Worm (Caenorhabditis elegans) whole organism, L1 larva: Measurements from ENCODE around the gene R02F11.2.

ENCODE experiments used
- C16A3.4 ChIP-seq: fragments of 150-350 bp; optimal IDR thresholded peaks from 2 replicates; lab custom pipeline; 2014; ENCODE audit warnings: missing biosample characterization, missing genetic modification characterization
- F16B12.6 ChIP-seq: fragments of 150-350 bp; optimal IDR thresholded peaks from 2 replicates; lab custom pipeline; 2014; ENCODE audit warnings: missing biosample characterization, missing genetic modification characterization
- aha-1 ChIP-seq: fragments of 150-350 bp; optimal IDR thresholded peaks from 2 replicates; lab custom pipeline; 2014; ENCODE audit warnings: missing biosample characterization, missing genetic modification characterization
- alr-1 ChIP-seq: fragments of 200-800 bp; sonication (Bioruptor generic); optimal IDR thresholded peaks from 2 replicates; lab custom pipeline; 2018; ENCODE audit warnings: borderline replicate concordance, mild to moderate bottlenecking, missing genetic modification characterization, missing compliant biosample characterization
- aly-2 ChIP-seq: fragments of 150-350 bp; optimal IDR thresholded peaks from 2 replicates; lab custom pipeline; 2014; ENCODE audit warnings: missing biosample characterization, missing genetic modification characterization
- blmp-1 ChIP-seq: fragments of 150-350 bp; optimal IDR thresholded peaks from 2 replicates; lab custom pipeline; 2014; ENCODE audit warnings: missing biosample characterization, missing genetic modification characterization
- ceh-82 ChIP-seq, 3 experiments: fragments of 150-350 bp in 1 of 3; sonication (generic microtip) in 2 of 3; optimal IDR thresholded peaks; 2 replicates each; lab custom pipeline; 2014 to 2017; ENCODE audit warnings: missing biosample characterization in 3 of 3, missing genetic modification characterization in 3 of 3
- ceh-88 ChIP-seq: fragments of 200-800 bp; sonication (Bioruptor generic); IDR thresholded peaks from 2 replicates; pipeline ENCODE4 v1.3.6; 2022; ENCODE audit warnings: missing genetic modification characterization, missing compliant biosample characterization
- dsc-1 ChIP-seq: sonication (generic microtip); optimal IDR thresholded peaks from 2 replicates; lab custom pipeline; 2016; ENCODE audit warnings: mild to moderate bottlenecking, missing genetic modification characterization, missing compliant biosample characterization
- efl-1 ChIP-seq, 4 experiments: fragments of 150-350 bp; optimal IDR thresholded peaks in 3 of 4; peaks in 1 of 4; 1 replicate in 1 of 4; 2 replicates in 3 of 4; lab custom pipeline; 2014; ENCODE audit warnings: missing biosample characterization in 2 of 4, missing genetic modification characterization in 2 of 4, missing genetic modification reagents in 2 of 4
- efl-3 ChIP-seq: fragments of 200-800 bp; sonication (Bioruptor generic); optimal IDR thresholded peaks from 2 replicates; lab custom pipeline; 2018; ENCODE audit warnings: mild to moderate bottlenecking, missing genetic modification characterization, missing compliant biosample characterization
- egl-27 ChIP-seq, 2 experiments: fragments of 150-350 bp in 1 of 2; sonication (generic microtip); optimal IDR thresholded peaks; 3 replicates each; lab custom pipeline; 2017 to 2018; ENCODE audit warnings: missing biosample characterization in 2 of 2, missing genetic modification characterization in 2 of 2, missing genetic modification reagents in 2 of 2
- elt-2 ChIP-seq: sonication (generic microtip); optimal IDR thresholded peaks from 2 replicates; lab custom pipeline; 2016; ENCODE audit warnings: missing genetic modification characterization, mild to moderate bottlenecking, inconsistent platforms, missing compliant biosample characterization, missing genetic modification reagents
- fkh-10 ChIP-seq: sonication (generic microtip); optimal IDR thresholded peaks from 2 replicates; lab custom pipeline; 2017; ENCODE audit warnings: missing biosample characterization, missing genetic modification reagents, missing genetic modification characterization
- fkh-8 ChIP-seq: sonication (generic microtip); optimal IDR thresholded peaks from 2 replicates; lab custom pipeline; 2016; ENCODE audit warnings: mild to moderate bottlenecking, missing genetic modification characterization, missing compliant biosample characterization
- grh-1 ChIP-seq: fragments of 200-800 bp; sonication (Bioruptor generic); IDR thresholded peaks from 2 replicates; pipeline ENCODE4 v1.3.6; 2022; ENCODE audit warnings: missing genetic modification reagents, missing genetic modification characterization, missing compliant biosample characterization
- hlh-17 ChIP-seq: fragments of 200-800 bp; sonication (Bioruptor generic); optimal IDR thresholded peaks from 2 replicates; lab custom pipeline; 2018; ENCODE audit warnings: missing genetic modification characterization, mild to moderate bottlenecking, missing compliant biosample characterization, moderate library complexity, borderline replicate concordance
- hlh-4 ChIP-seq: sonication (generic microtip); optimal IDR thresholded peaks from 2 replicates; lab custom pipeline; 2016; ENCODE audit warnings: mild to moderate bottlenecking, missing genetic modification characterization, missing compliant biosample characterization
- irx-1 ChIP-seq: sonication (generic microtip); optimal IDR thresholded peaks from 2 replicates; lab custom pipeline; 2016; ENCODE audit warnings: missing genetic modification characterization, missing compliant biosample characterization
- isw-1 ChIP-seq: fragments of 200-800 bp; sonication (Bioruptor generic); IDR thresholded peaks from 2 replicates; pipeline ENCODE4 v1.3.6; 2022; ENCODE audit warnings: missing genetic modification characterization, missing compliant biosample characterization
- lin-13 ChIP-seq: fragments of 150-350 bp; optimal IDR thresholded peaks from 2 replicates; lab custom pipeline; 2014; ENCODE audit warnings: missing biosample characterization, missing genetic modification reagents, missing genetic modification characterization
- lin-15B ChIP-seq: fragments of 150-350 bp; sonication (generic microtip); optimal IDR thresholded peaks from 3 replicates; lab custom pipeline; 2014; ENCODE audit warnings: missing biosample characterization, missing genetic modification characterization
- lin-39 ChIP-seq: fragments of 150-350 bp; optimal IDR thresholded peaks from 2 replicates; lab custom pipeline; 2014; ENCODE audit warnings: missing biosample characterization, missing genetic modification reagents, missing genetic modification characterization
- lsy-2 ChIP-seq, 2 experiments: fragments of 150-350 bp; optimal IDR thresholded peaks; 2 replicates each; lab custom pipeline; 2014; ENCODE audit warnings: missing biosample characterization in 2 of 2, missing genetic modification characterization in 2 of 2
- mab-9 ChIP-seq: fragments of 200-800 bp; sonication (Bioruptor generic); IDR thresholded peaks from 2 replicates; pipeline ENCODE4 v1.3.6; 2022; ENCODE audit warnings: missing genetic modification reagents, missing genetic modification characterization, missing compliant biosample characterization
- mep-1 ChIP-seq: fragments of 150-350 bp; optimal IDR thresholded peaks from 2 replicates; lab custom pipeline; 2014; ENCODE audit warnings: missing biosample characterization, missing genetic modification characterization
- nhr-12 ChIP-seq: sonication (generic microtip); optimal IDR thresholded peaks from 2 replicates; lab custom pipeline; 2017; ENCODE audit warnings: missing biosample characterization, missing genetic modification characterization
- nhr-20 ChIP-seq: sonication (generic microtip); optimal IDR thresholded peaks from 2 replicates; lab custom pipeline; 2016; ENCODE audit warnings: mild to moderate bottlenecking, missing genetic modification characterization, missing compliant biosample characterization
- nhr-237 ChIP-seq: fragments of 150-350 bp; optimal IDR thresholded peaks from 2 replicates; lab custom pipeline; 2014; ENCODE audit warnings: missing biosample characterization, missing genetic modification characterization
- nhr-28 ChIP-seq: fragments of 150-350 bp; optimal IDR thresholded peaks from 2 replicates; lab custom pipeline; 2014; ENCODE audit warnings: missing biosample characterization, missing genetic modification characterization
- nhr-47 ChIP-seq: sonication (generic microtip); optimal IDR thresholded peaks from 2 replicates; lab custom pipeline; 2016; ENCODE audit warnings: mild to moderate bottlenecking, missing genetic modification characterization, moderate library complexity, missing compliant biosample characterization
- nhr-71 ChIP-seq: sonication (generic microtip); optimal IDR thresholded peaks from 2 replicates; lab custom pipeline; 2016; ENCODE audit warnings: mild to moderate bottlenecking, missing genetic modification characterization, moderate library complexity, missing compliant biosample characterization
- nhr-76 ChIP-seq: sonication (generic microtip); optimal IDR thresholded peaks from 2 replicates; lab custom pipeline; 2017; ENCODE audit warnings: missing biosample characterization, missing genetic modification characterization
- nhr-77 ChIP-seq: fragments of 150-350 bp; optimal IDR thresholded peaks from 2 replicates; lab custom pipeline; 2014; ENCODE audit warnings: missing biosample characterization, missing genetic modification characterization
- nhr-84 ChIP-seq: sonication (generic microtip); optimal IDR thresholded peaks from 2 replicates; lab custom pipeline; 2017; ENCODE audit warnings: missing biosample characterization, missing genetic modification characterization
- nhr-85 ChIP-seq: sonication (generic microtip); peaks from one replicate; lab custom pipeline; 2016; ENCODE audit warnings: missing genetic modification characterization, inconsistent platforms, missing compliant biosample characterization
- nhr-90 ChIP-seq: sonication (generic microtip); optimal IDR thresholded peaks from 2 replicates; lab custom pipeline; 2016; ENCODE audit warnings: mild to moderate bottlenecking, missing genetic modification characterization, missing compliant biosample characterization; ENCODE audit not compliant: poor library complexity
- pag-3 ChIP-seq: sonication (generic microtip); optimal IDR thresholded peaks from 2 replicates; lab custom pipeline; 2017; ENCODE audit warnings: missing genetic modification characterization, mild to moderate bottlenecking, missing compliant biosample characterization, antibody characterized with exemption, borderline replicate concordance; ENCODE audit not compliant: insufficient read depth
- skn-1 ChIP-seq: fragments of 150-350 bp; optimal IDR thresholded peaks from 2 replicates; lab custom pipeline; 2014; ENCODE audit warnings: missing biosample characterization, missing genetic modification characterization
- sox-4 ChIP-seq: sonication (generic microtip); optimal IDR thresholded peaks from 2 replicates; lab custom pipeline; 2016; ENCODE audit warnings: missing genetic modification characterization, missing compliant biosample characterization
- sptf-1 ChIP-seq: fragments of 150-350 bp; optimal IDR thresholded peaks from 2 replicates; lab custom pipeline; 2014; ENCODE audit warnings: missing biosample characterization, missing genetic modification characterization
- sup-37 ChIP-seq: fragments of 200-800 bp; sonication (Bioruptor generic); optimal IDR thresholded peaks from 2 replicates; lab custom pipeline; 2018; ENCODE audit warnings: mild to moderate bottlenecking, missing genetic modification characterization, missing compliant biosample characterization
- unc-62 ChIP-seq: fragments of 150-350 bp; optimal IDR thresholded peaks from 2 replicates; lab custom pipeline; 2014; ENCODE audit warnings: missing biosample characterization, missing genetic modification reagents, missing genetic modification characterization
- unc-86 ChIP-seq: sonication (generic microtip); optimal IDR thresholded peaks from 2 replicates; lab custom pipeline; 2016; ENCODE audit warnings: missing genetic modification characterization, missing compliant biosample characterization
- vab-15 ChIP-seq: sonication (generic microtip); optimal IDR thresholded peaks from 2 replicates; lab custom pipeline; 2017; ENCODE audit warnings: missing genotype, mild to moderate bottlenecking, missing genetic modification characterization, missing compliant biosample characterization
- xbp-1 ChIP-seq: sonication (generic microtip); optimal IDR thresholded peaks from 2 replicates; lab custom pipeline; 2016; ENCODE audit warnings: missing genetic modification characterization, missing compliant biosample characterization

The R02F11.2 gene

ce11 chrV:4841179-4841578 is 46.8 kb downstream of the R02F11.2 start, which contains the start of gene cwp-1:
Gene cwp-1, minus strand, starts transcription at chrV:4841279.
- TF ChIP-seq nhr-71 (tag; lab: Kevin White, UChicago) (no peak), ceh-88 (GFP tag; lab: Robert Waterston, UW) (no peak), unc-62 (no peak), blmp-1 (tag; lab: Kevin White, UChicago) (no peak), nhr-237 (no peak), egl-27 (tag; optimal IDR thresholded peaks at IDR 0.05; lab: Kevin White, UChicago) (no peak), vab-15 (tag; lab: Kevin White, UChicago) (no peak), dsc-1 (no peak), nhr-85 (tag; lab: Kevin White, UChicago) (no peak), xbp-1 (tag; lab: Kevin White, UChicago) (no peak), fkh-8 (tag; lab: Kevin White, UChicago) (no peak), pag-3 (tag; lab: Kevin White, UChicago) (no peak), nhr-12 (tag; lab: Kevin White, UChicago) (no peak), nhr-47 (tag; lab: Kevin White, UChicago) (no peak), nhr-20 (tag; lab: Kevin White, UChicago) (no peak)

ce11 chrV:4842544-4842943 is 48.1 kb downstream of the R02F11.2 start, which contains the start of the genes cwp-2 and cwp-3:
Gene cwp-2, minus strand, starts transcription at chrV:4842644.
Gene cwp-3, plus strand, starts transcription at chrV:4842836.
- TF ChIP-seq fkh-8 (tag; lab: Kevin White, UChicago) (no peak), nhr-85 (tag; lab: Kevin White, UChicago) (no peak), nhr-77 (no peak), nhr-84 (tag; lab: Kevin White, UChicago) (no peak), lin-13 (GFP tag; lab: Kevin White, UChicago) (no peak), unc-62 (no peak), xbp-1 (tag; lab: Kevin White, UChicago) (no peak), irx-1 (tag; lab: Kevin White, UChicago) (no peak), lin-39 (tag; lab: Kevin White, UChicago) (no peak), mep-1 (tag; lab: Kevin White, UChicago) (no peak), nhr-90 (tag; lab: Kevin White, UChicago) (no peak), skn-1 (tag; lab: Kevin White, UChicago) (no peak), lsy-2 (tag; optimal IDR thresholded peaks at IDR 0.05; lab: Kevin White, UChicago) (no peak), grh-1 (GFP tag; lab: Robert Waterston, UW) (no peak), unc-86 (tag; lab: Kevin White, UChicago) (no peak), isw-1 (GFP tag; lab: Robert Waterston, UW) (no peak)

ce11 chrV:4844591-4844990 is 50.2 kb downstream of the R02F11.2 start, which contains the start of gene abhd-5.2:
Gene abhd-5.2, plus strand, starts transcription at chrV:4844685.
- no peak for TF ChIP-seq hlh-4 (tag; lab: Kevin White, UChicago)
- peak; percentile 55 to 60 for TF ChIP-seq efl-1 (optimal IDR thresholded peaks at IDR 0.05; lab: Kevin White, UChicago)
- peak in 1 of 2 experiments; percentile 50 for TF ChIP-seq efl-1 (GFP tag; optimal IDR thresholded peaks at IDR 0.05 in 1 of 2; lab: Kevin White, UChicago)
- TF ChIP-seq nhr-28 (tag; lab: Kevin White, UChicago): peak; percentile 53
- peak; percentile 16 for TF ChIP-seq nhr-85 (tag; lab: Kevin White, UChicago)
- TF ChIP-seq elt-2 (tag; lab: Kevin White, UChicago): no peak
- TF ChIP-seq aha-1 (tag; lab: Kevin White, UChicago): no peak
- TF ChIP-seq ceh-88 (GFP tag; lab: Robert Waterston, UW): no peak
- no peak for TF ChIP-seq vab-15 (tag; lab: Kevin White, UChicago)
- peak; percentile 9 for TF ChIP-seq C16A3.4 (tag; lab: Kevin White, UChicago)
- TF ChIP-seq aly-2 (tag; lab: Kevin White, UChicago): no peak
- TF ChIP-seq mep-1 (tag; lab: Kevin White, UChicago): peak; percentile 70
- no peak for TF ChIP-seq efl-3 (GFP tag; lab: Kevin White, UChicago)
- TF ChIP-seq grh-1 (GFP tag; lab: Robert Waterston, UW): no peak
- peak; percentile 48 to 78 (median 65) for TF ChIP-seq ceh-82 (tag; optimal IDR thresholded peaks at IDR 0.05; lab: Kevin White, UChicago)
- peak; percentile 12 for TF ChIP-seq F16B12.6
- TF ChIP-seq alr-1 (tag; lab: Kevin White, UChicago): no peak
- no peak for TF ChIP-seq hlh-17 (GFP tag; lab: Kevin White, UChicago)
- no peak for TF ChIP-seq nhr-12 (tag; lab: Kevin White, UChicago)
- peak; percentile 39 to 55 for TF ChIP-seq lsy-2 (tag; optimal IDR thresholded peaks at IDR 0.05; lab: Kevin White, UChicago)
- TF ChIP-seq unc-62: no peak
- no peak for TF ChIP-seq nhr-76
- TF ChIP-seq skn-1 (tag; lab: Kevin White, UChicago): peak; percentile 79
- no peak for TF ChIP-seq sptf-1 (tag; lab: Kevin White, UChicago)
- TF ChIP-seq mab-9: no peak
- no peak for TF ChIP-seq fkh-10
- TF ChIP-seq fkh-8 (tag; lab: Kevin White, UChicago): peak; percentile 57
- TF ChIP-seq nhr-71 (tag; lab: Kevin White, UChicago): peak; percentile 79
- TF ChIP-seq nhr-237: peak; percentile 63
- TF ChIP-seq lin-15B (tag; lab: Kevin White, UChicago): no peak
- no peak for TF ChIP-seq sup-37 (GFP tag; lab: Kevin White, UChicago)
- TF ChIP-seq nhr-20 (tag; lab: Kevin White, UChicago): peak; percentile 70
- no peak for TF ChIP-seq sox-4 (tag; lab: Kevin White, UChicago)
